Worm (Caenorhabditis elegans) whole organism, young adult: ENCODE results near the gene ZK673.4.

Experiments used
- T07F8.4 ChIP-seq: sonication (generic microtip); optimal IDR thresholded peaks from 2 replicates; lab custom pipeline; 2016; ENCODE audit warnings: mild to moderate bottlenecking, missing genetic modification characterization, moderate library complexity, missing compliant biosample characterization
- Y79H2A.3 ChIP-seq: fragments of 200-800 bp; sonication (Bioruptor generic); conservative IDR thresholded peaks from 2 replicates; pipeline ENCODE4 v1.3.6; 2022; ENCODE audit warnings: missing genetic modification reagents, missing genetic modification characterization, missing compliant biosample characterization
- Y95B8A.8 ChIP-seq: fragments of 200-800 bp; sonication (Bioruptor generic); IDR thresholded peaks from 2 replicates; pipeline ENCODE4 v1.3.6; 2022; ENCODE audit warnings: missing genetic modification reagents, missing genetic modification characterization, missing compliant biosample characterization
- attf-6 ChIP-seq: fragments of 200-800 bp; sonication (Bioruptor generic); IDR thresholded peaks from 2 replicates; pipeline ENCODE4 v1.3.6; 2022; ENCODE audit warnings: missing genetic modification reagents, missing genetic modification characterization, missing compliant biosample characterization
- dpff-1 ChIP-seq: sonication (generic microtip); optimal IDR thresholded peaks from 2 replicates; lab custom pipeline; 2017; ENCODE audit warnings: mild to moderate bottlenecking, missing genetic modification characterization, missing compliant biosample characterization
- nfya-1 ChIP-seq: sonication (generic microtip); optimal IDR thresholded peaks from 2 replicates; lab custom pipeline; 2017; ENCODE audit warnings: antibody characterized with exemption, missing compliant biosample characterization, missing genetic modification characterization, borderline replicate concordance; ENCODE audit not compliant: insufficient read depth
- nfya-2 ChIP-seq: fragments of 200-800 bp; sonication (Bioruptor generic); IDR thresholded peaks from 2 replicates; pipeline ENCODE4 v1.3.6; 2022; ENCODE audit warnings: missing genetic modification reagents, missing genetic modification characterization, missing compliant biosample characterization
- pha-4 ChIP-seq: fragments of 150-350 bp; sonication (generic microtip); optimal IDR thresholded peaks from 2 replicates; lab custom pipeline; 2014; ENCODE audit warnings: missing biosample characterization, missing genetic modification reagents, missing genetic modification characterization
- snpc-1.1 ChIP-seq: sonication (generic microtip); optimal IDR thresholded peaks from 2 replicates; lab custom pipeline; 2017; ENCODE audit warnings: missing genetic modification characterization, mild to moderate bottlenecking, missing compliant biosample characterization, antibody characterized with exemption, moderate library complexity, missing genotype, missing genetic modification reagents; ENCODE audit not compliant: insufficient read depth

ce11 chrII:10504729-10505128, 52.0 kb downstream of the ZK673.4 start:
- TF ChIP-seq Y95B8A.8 (GFP tag; lab: Robert Waterston, UW) (no peak), pha-4 (no peak), attf-6 (GFP tag; lab: Robert Waterston, UW) (no peak), nfya-2 (GFP tag; lab: Robert Waterston, UW) (no peak), T07F8.4 (tag; lab: Kevin White, UChicago) (no peak), nfya-1 (tag; lab: Kevin White, UChicago) (no peak), dpff-1 (no peak), Y79H2A.3 (GFP tag; lab: Robert Waterston, UW) (no peak), snpc-1.1 (tag; lab: Kevin White, UChicago) (no peak)
